Worm (Caenorhabditis elegans) whole organism, late embryonic: ENCODE results near the gene cyp-23A1.

ENCODE experiments used
- F13H6.1 ChIP-seq: sonication (generic microtip); optimal IDR thresholded peaks from 2 replicates; lab custom pipeline; 2016; ENCODE audit warnings: missing genetic modification characterization, missing compliant biosample characterization
- K02D7.2 ChIP-seq: sonication (generic microtip); optimal IDR thresholded peaks from 2 replicates; lab custom pipeline; 2017; ENCODE audit warnings: mild to moderate bottlenecking, missing genetic modification characterization, missing compliant biosample characterization
- K09A11.1 ChIP-seq: sonication (generic microtip); optimal IDR thresholded peaks from 2 replicates; lab custom pipeline; 2017; ENCODE audit warnings: antibody characterized with exemption, mild to moderate bottlenecking, missing genetic modification characterization, missing compliant biosample characterization; ENCODE audit not compliant: insufficient read depth
- ceh-14 ChIP-seq: sonication (generic microtip); optimal IDR thresholded peaks from 2 replicates; lab custom pipeline; 2016; ENCODE audit warnings: missing genotype, missing genetic modification characterization, missing compliant biosample characterization
- ceh-18 ChIP-seq: sonication (generic microtip); optimal IDR thresholded peaks from 2 replicates; lab custom pipeline; 2016; ENCODE audit warnings: missing genetic modification characterization, missing compliant biosample characterization
- ceh-19 ChIP-seq: fragments of 200-800 bp; sonication (Bioruptor generic); optimal IDR thresholded peaks from 2 replicates; lab custom pipeline; 2018; ENCODE audit warnings: mild to moderate bottlenecking, missing genetic modification characterization, missing compliant biosample characterization
- ceh-22 ChIP-seq: sonication (generic microtip); optimal IDR thresholded peaks from 2 replicates; lab custom pipeline; 2017; ENCODE audit warnings: missing biosample characterization, missing genetic modification characterization
- ceh-31 ChIP-seq: sonication (generic microtip); optimal IDR thresholded peaks from 2 replicates; lab custom pipeline; 2016; ENCODE audit warnings: missing genetic modification characterization, missing compliant biosample characterization
- ceh-6 ChIP-seq: fragments of 200-800 bp; sonication (Bioruptor generic); optimal IDR thresholded peaks from 2 replicates; lab custom pipeline; 2018; ENCODE audit warnings: mild to moderate bottlenecking, missing genetic modification characterization, missing compliant biosample characterization
- dve-1 ChIP-seq: sonication (generic microtip); optimal IDR thresholded peaks from 2 replicates; lab custom pipeline; 2017; ENCODE audit warnings: antibody characterized with exemption, mild to moderate bottlenecking, missing genetic modification characterization, missing compliant biosample characterization
- elt-4 ChIP-seq: sonication (generic microtip); optimal IDR thresholded peaks from 2 replicates; lab custom pipeline; 2016; ENCODE audit warnings: missing genetic modification characterization, missing compliant biosample characterization
- ets-4 ChIP-seq: sonication (generic microtip); optimal IDR thresholded peaks from 2 replicates; lab custom pipeline; 2016; ENCODE audit warnings: missing genetic modification characterization, missing compliant biosample characterization
- eyg-1 ChIP-seq: sonication (generic microtip); optimal IDR thresholded peaks from 2 replicates; lab custom pipeline; 2016; ENCODE audit warnings: missing genotype, missing genetic modification characterization, missing compliant biosample characterization
- fax-1 ChIP-seq: sonication (generic microtip); optimal IDR thresholded peaks from 2 replicates; lab custom pipeline; 2016; ENCODE audit warnings: missing genotype, missing genetic modification characterization, missing compliant biosample characterization
- fkh-10 ChIP-seq: fragments of 150-350 bp; optimal IDR thresholded peaks from 2 replicates; lab custom pipeline; 2014; ENCODE audit warnings: missing biosample characterization, missing genetic modification reagents, missing genetic modification characterization
- fkh-6 ChIP-seq: sonication (generic microtip); optimal IDR thresholded peaks from 2 replicates; lab custom pipeline; 2016; ENCODE audit warnings: missing genetic modification characterization, missing compliant biosample characterization
- gmeb-2 ChIP-seq: sonication (generic microtip); optimal IDR thresholded peaks from 2 replicates; lab custom pipeline; 2016; ENCODE audit warnings: missing genetic modification characterization, inconsistent platforms, missing compliant biosample characterization
- hlh-13 ChIP-seq: fragments of 200-800 bp; sonication (Bioruptor generic); optimal IDR thresholded peaks from 2 replicates; lab custom pipeline; 2018; ENCODE audit warnings: mild to moderate bottlenecking, missing genetic modification characterization, missing compliant biosample characterization
- hlh-30 ChIP-seq: sonication (generic microtip); optimal IDR thresholded peaks from 2 replicates; lab custom pipeline; 2017; ENCODE audit warnings: antibody characterized with exemption, missing genetic modification characterization, missing compliant biosample characterization; ENCODE audit not compliant: insufficient read depth
- lin-11 ChIP-seq: fragments of 200-800 bp; sonication (Bioruptor generic); optimal IDR thresholded peaks from 2 replicates; lab custom pipeline; 2018; ENCODE audit warnings: mild to moderate bottlenecking, missing genetic modification characterization, missing compliant biosample characterization
- madf-2 ChIP-seq: sonication (generic microtip); optimal IDR thresholded peaks from 2 replicates; lab custom pipeline; 2017; ENCODE audit warnings: missing genetic modification characterization, missing compliant biosample characterization
- mec-3 ChIP-seq: sonication (generic microtip); optimal IDR thresholded peaks from 2 replicates; lab custom pipeline; 2016; ENCODE audit warnings: borderline replicate concordance, missing genetic modification characterization, missing compliant biosample characterization
- nhr-11 ChIP-seq: fragments of 150-350 bp; optimal IDR thresholded peaks from 2 replicates; lab custom pipeline; 2014; ENCODE audit warnings: missing biosample characterization, missing genetic modification characterization
- npax-4 ChIP-seq: sonication (generic microtip); optimal IDR thresholded peaks from 2 replicates; lab custom pipeline; 2016; ENCODE audit warnings: missing genetic modification characterization, missing compliant biosample characterization
- pag-3 ChIP-seq: sonication (generic microtip); optimal IDR thresholded peaks from 2 replicates; lab custom pipeline; 2016; ENCODE audit warnings: missing compliant biosample characterization, missing genetic modification characterization, borderline replicate concordance
- pax-1 ChIP-seq: fragments of 150-350 bp; optimal IDR thresholded peaks from 2 replicates; lab custom pipeline; 2014; ENCODE audit warnings: missing biosample characterization, missing genetic modification characterization
- pha-2 ChIP-seq: sonication (generic microtip); optimal IDR thresholded peaks from 2 replicates; lab custom pipeline; 2017; ENCODE audit warnings: mild to moderate bottlenecking, missing genetic modification characterization, missing compliant biosample characterization
- pros-1 ChIP-seq: fragments of 150-350 bp; optimal IDR thresholded peaks from 2 replicates; lab custom pipeline; 2014; ENCODE audit warnings: missing biosample characterization, missing genetic modification reagents, missing genetic modification characterization
- sdc-2 ChIP-seq: sonication (generic microtip); optimal IDR thresholded peaks from 2 replicates; lab custom pipeline; 2016; ENCODE audit warnings: missing genotype, missing genetic modification characterization, missing compliant biosample characterization
- unc-3 ChIP-seq, 2 experiments: fragments of 200-800 bp in 1 of 2; sonication (Bioruptor generic) in 1 of 2; sonication (generic microtip) in 1 of 2; conservative IDR thresholded peaks in 1 of 2; optimal IDR thresholded peaks in 1 of 2; 2 replicates each; pipeline versions ENCODE4 v1.3.6 to Lab custom; 2016 to 2022; ENCODE audit warnings: missing compliant biosample characterization in 2 of 2, missing genetic modification characterization in 2 of 2, missing genetic modification reagents in 1 of 2
- unc-42 ChIP-seq: sonication (generic microtip); optimal IDR thresholded peaks from 2 replicates; lab custom pipeline; 2016; ENCODE audit warnings: missing genotype, missing genetic modification characterization, missing compliant biosample characterization
- zip-5 ChIP-seq: sonication (generic microtip); optimal IDR thresholded peaks from 2 replicates; lab custom pipeline; 2016; ENCODE audit warnings: missing genetic modification characterization, missing compliant biosample characterization

cyp-23A1 gene

DNA sequence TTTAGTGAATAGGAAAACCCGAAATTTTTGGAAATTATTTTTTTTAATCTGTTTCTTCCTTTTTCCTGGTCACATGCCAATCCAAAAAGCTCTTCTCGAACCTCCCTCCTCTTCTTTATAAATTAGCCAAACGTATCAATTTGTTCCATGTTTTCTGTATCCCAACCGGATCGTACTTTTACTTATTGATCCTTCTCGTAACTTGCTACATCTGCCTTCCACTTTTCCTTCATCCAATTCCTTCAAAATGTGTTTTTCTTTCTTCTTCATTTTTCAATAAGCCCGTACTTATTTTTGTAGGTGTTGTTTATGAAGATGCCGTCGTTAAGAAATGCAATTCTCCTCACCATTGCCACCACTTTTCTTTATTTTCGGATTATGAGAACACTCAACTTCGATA lies at the start of gene cyp-23A1:
cyp-23A1 (plus strand) TSS at position 301 of the 400 bp plus-strand sequence.
- TF ChIP-seq ceh-22 (no peak), pros-1 (tag; lab: Kevin White, UChicago) (no peak), eyg-1 (tag; lab: Kevin White, UChicago) (no peak), sdc-2 (tag; lab: Kevin White, UChicago) (no peak), ets-4 (tag; lab: Kevin White, UChicago) (no peak), hlh-30 (tag; lab: Kevin White, UChicago) (no peak), K09A11.1 (tag; lab: Kevin White, UChicago) (no peak), unc-42 (tag; lab: Kevin White, UChicago) (no peak), fax-1 (tag; lab: Kevin White, UChicago) (no peak), fkh-6 (tag; lab: Kevin White, UChicago) (no peak), madf-2 (tag; lab: Kevin White, UChicago) (no peak), npax-4 (no peak)

DNA sequence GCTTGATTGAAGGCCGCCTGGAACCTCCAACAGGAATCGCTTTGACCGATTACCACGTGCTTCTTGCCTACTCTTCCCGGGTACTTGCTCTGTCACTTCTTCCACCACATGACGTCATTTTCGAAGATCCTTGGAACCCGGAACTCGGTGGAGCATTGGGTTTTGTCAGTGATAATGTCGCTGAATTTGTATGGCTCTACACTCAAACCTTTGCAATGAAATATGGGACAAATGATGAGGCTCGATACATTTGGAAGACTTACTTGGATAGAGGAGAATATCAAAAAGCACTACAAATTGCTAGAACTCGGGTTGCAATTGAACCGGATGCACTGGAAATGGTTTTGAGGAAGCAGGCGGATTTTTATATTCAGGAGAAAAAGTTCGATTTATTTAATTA lies 49.2 kb upstream of the cyp-23A1 start:
- TF ChIP-seq zip-5 (tag; lab: Kevin White, UChicago) (no peak), unc-3 (GFP tag; conservative IDR thresholded peaks at IDR 0.05; lab: Robert Waterston, UW) (no peak), unc-3 (tag; optimal IDR thresholded peaks at IDR 0.05; lab: Kevin White, UChicago) (no peak), lin-11 (tag; lab: Kevin White, UChicago) (no peak), pag-3 (tag; lab: Kevin White, UChicago) (no peak), pros-1 (tag; lab: Kevin White, UChicago) (no peak), dve-1 (tag; lab: Kevin White, UChicago) (no peak), gmeb-2 (no peak), nhr-11 (no peak), ceh-14 (tag; lab: Kevin White, UChicago) (no peak), pax-1 (tag; lab: Kevin White, UChicago) (no peak), ceh-31 (tag; lab: Kevin White, UChicago) (no peak), ceh-6 (GFP tag; lab: Kevin White, UChicago) (no peak), mec-3 (tag; lab: Kevin White, UChicago) (no peak)

DNA sequence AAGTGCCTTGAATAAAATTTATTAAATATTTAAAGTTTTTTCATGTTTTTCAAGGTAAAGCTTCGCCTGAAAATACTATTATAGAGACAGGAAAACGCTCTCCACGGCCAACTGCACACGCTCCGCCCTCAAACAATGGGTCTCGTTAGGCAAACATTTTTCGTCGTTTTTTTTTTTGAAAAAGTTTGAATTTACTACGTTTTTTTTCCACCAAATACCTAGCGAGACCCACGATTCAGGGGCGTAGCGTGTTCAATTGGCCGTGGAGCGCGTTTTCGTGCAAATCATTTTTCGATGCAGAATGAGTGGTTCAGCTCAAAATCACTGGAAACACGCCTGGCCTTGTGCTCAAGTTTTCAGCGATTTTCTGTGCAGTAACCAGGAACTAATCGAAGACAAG lies 44.1 kb upstream of the cyp-23A1 start, which contains the start of gene W06B4.2:
W06B4.2 (plus strand) TSS at position 301 of the 400 bp plus-strand sequence.
- TF ChIP-seq K02D7.2 (tag; lab: Kevin White, UChicago) (no peak), npax-4 (no peak), fkh-10 (GFP tag; lab: Kevin White, UChicago) (no peak), unc-3 (GFP tag; conservative IDR thresholded peaks at IDR 0.05; lab: Robert Waterston, UW) (no peak), unc-3 (tag; optimal IDR thresholded peaks at IDR 0.05; lab: Kevin White, UChicago) (no peak), eyg-1 (tag; lab: Kevin White, UChicago) (no peak), ceh-19 (GFP tag; lab: Kevin White, UChicago) (no peak), lin-11 (tag; lab: Kevin White, UChicago) (no peak), hlh-30 (tag; lab: Kevin White, UChicago) (no peak), pag-3 (tag; lab: Kevin White, UChicago) (no peak), ceh-18 (no peak), K09A11.1 (tag; lab: Kevin White, UChicago) (no peak), pha-2 (tag; lab: Kevin White, UChicago) (no peak)

DNA sequence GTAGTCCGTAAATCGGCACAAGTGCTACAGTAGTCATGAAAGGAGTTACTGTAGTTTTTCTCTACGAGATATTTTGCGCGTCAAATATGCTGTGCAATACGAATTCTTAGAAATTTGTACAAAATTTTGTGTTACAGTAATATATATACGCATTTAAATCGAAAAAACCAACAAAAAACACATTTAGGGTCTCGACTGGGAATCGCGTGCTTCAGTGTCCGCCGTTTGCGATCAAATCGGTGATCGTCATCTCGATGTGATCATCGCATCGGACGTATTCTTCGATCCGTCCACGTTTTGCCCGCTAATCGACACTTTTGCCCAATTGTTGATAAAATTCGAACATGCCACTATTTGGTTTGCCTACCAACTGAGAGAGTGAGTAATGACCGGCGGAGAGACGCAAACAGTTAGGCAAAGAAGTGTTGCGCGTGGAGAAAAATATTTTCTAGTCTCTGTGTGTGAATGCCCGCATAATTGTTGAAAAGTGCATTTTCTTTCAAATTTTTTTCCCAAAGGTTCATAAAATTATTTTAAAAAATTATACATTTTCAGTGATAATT lies 43.0 kb upstream of the cyp-23A1 start:
- TF ChIP-seq F13H6.1 (tag; lab: Kevin White, UChicago), result no peak
- TF ChIP-seq ceh-31 (tag; lab: Kevin White, UChicago), result no peak
- no peak for TF ChIP-seq pros-1 (tag; lab: Kevin White, UChicago)
- no peak for TF ChIP-seq ceh-22
- no peak for TF ChIP-seq pha-2 (tag; lab: Kevin White, UChicago)
- TF ChIP-seq hlh-13 (GFP tag; lab: Kevin White, UChicago), result no peak
- TF ChIP-seq elt-4 (tag; lab: Kevin White, UChicago), result no peak
